Worm (Caenorhabditis elegans): ENCODE measurements around the gene F54D5.23.
A peak's percentile ranks its signal among the peaks of the same experiment; 100 is the strongest.

F54D5.23 gene

DNA sequence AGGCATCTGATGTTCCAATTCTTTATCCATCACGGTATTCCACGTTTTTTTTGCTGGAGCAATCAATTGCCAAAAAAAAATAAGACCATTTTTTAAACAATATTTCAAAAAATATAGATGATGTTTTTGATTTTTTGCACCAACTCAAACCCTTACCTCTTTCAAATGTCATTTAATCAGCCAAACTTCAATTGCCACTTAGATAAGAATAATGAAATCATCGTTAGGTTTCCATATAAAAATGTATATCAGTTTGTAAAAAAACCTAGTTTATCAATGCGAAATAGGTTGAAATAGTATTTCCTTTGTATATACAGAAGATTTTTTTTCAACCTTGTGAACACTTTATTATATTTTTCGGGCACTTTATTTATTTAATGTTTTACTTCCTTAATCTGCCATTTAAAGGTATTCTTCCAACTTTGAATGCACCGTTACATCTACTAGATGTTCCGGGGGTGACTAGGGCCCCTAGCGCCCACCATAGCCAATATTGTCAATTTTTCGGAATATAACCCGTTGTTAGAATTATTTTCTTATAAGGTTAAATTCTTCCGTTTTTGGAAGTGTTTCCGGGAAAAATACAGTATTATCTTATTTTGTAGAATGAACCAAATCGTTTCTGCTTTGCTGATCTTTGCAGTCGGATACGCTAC, at the start of gene F54D5.23, which contains the start of gene F54D5.4:
Gene F54D5.23 (minus strand): TSS at position 75 of the 656 bp plus-strand sequence.
Gene F54D5.4 (plus strand): TSS at position 606 of the 656 bp plus-strand sequence.
- TF ChIP-seq tra-4 (tag; optimal IDR thresholded peaks at IDR 0.05) (no peak), tbx-11 (GFP tag; IDR thresholded peaks at IDR 0.05) (no peak), ets-7 (tag; optimal IDR thresholded peaks at IDR 0.05) (no peak), hmg-4 (GFP tag; optimal IDR thresholded peaks at IDR 0.05) (no peak), F13C5.2 (tag; optimal IDR thresholded peaks at IDR 0.05) (no peak), flt-1 (GFP tag; IDR thresholded peaks at IDR 0.05) (no peak), ceh-36 (tag; optimal IDR thresholded peaks at IDR 0.05) (no peak), hnd-1 (tag; optimal IDR thresholded peaks at IDR 0.05) (no peak)

DNA sequence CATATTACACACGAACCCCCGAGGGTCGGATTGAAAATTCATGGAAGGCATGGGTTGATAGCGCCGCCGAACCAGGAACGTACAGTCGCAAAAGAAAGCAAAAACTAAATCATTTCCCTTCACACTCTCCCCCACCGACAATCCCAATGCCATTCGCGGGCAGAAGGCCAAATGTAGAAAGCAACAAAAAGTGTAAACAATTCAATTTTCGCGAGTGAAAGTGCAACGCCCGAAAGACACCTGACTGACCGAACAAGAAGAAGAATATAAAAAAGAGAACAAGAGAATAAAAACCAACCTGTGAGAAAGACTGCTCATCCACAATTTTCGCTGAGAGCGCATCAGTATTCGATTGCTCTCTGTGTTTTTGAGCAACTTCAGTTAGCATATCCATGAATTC, 48.6 kb upstream of the F54D5.23 start:
- no peak for TF ChIP-seq tbx-37 (GFP tag; conservative IDR thresholded peaks at IDR 0.05)
- no peak for TF ChIP-seq sea-1 (GFP tag; conservative IDR thresholded peaks at IDR 0.05)

DNA sequence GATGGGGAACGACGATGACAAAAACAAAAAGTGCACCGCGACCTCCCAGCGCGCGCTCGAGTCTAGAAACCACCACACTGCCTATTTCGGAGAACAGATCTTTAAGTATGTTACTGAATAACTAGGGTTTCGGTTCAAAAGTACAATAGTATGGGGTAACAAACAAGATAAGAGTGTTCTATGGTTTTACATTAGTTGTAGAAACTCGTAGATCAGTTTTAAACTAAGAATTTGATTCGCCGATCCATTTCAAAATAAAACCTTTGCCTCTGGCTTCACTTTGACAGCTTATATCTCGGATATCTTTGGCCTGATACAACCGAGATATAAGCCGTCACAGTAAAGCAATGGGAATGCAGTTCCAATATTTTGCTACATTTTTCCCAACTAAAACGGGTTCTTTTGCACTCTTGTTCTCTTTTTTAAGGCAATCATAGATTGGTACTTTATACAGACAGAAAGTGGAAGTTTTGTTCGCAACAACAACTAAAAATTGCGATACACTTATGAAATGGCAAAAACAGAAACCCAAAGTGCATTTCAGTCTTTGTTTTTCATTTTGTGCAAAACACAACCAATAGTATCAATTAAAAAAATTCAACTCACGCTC, 47.4 kb upstream of the F54D5.23 start:
- TF ChIP-seq scrt-1 (GFP tag; IDR thresholded peaks at IDR 0.05) (no peak), tbx-37 (GFP tag; conservative IDR thresholded peaks at IDR 0.05) (no peak), B0310.2 (tag; optimal IDR thresholded peaks at IDR 0.05) (no peak), pes-1 (GFP tag; IDR thresholded peaks at IDR 0.05) (no peak), ceh-36 (tag; optimal IDR thresholded peaks at IDR 0.05) (no peak), ets-7 (tag; optimal IDR thresholded peaks at IDR 0.05) (no peak), sea-1 (GFP tag; conservative IDR thresholded peaks at IDR 0.05) (no peak), F13C5.2 (tag; optimal IDR thresholded peaks at IDR 0.05) (no peak)

DNA sequence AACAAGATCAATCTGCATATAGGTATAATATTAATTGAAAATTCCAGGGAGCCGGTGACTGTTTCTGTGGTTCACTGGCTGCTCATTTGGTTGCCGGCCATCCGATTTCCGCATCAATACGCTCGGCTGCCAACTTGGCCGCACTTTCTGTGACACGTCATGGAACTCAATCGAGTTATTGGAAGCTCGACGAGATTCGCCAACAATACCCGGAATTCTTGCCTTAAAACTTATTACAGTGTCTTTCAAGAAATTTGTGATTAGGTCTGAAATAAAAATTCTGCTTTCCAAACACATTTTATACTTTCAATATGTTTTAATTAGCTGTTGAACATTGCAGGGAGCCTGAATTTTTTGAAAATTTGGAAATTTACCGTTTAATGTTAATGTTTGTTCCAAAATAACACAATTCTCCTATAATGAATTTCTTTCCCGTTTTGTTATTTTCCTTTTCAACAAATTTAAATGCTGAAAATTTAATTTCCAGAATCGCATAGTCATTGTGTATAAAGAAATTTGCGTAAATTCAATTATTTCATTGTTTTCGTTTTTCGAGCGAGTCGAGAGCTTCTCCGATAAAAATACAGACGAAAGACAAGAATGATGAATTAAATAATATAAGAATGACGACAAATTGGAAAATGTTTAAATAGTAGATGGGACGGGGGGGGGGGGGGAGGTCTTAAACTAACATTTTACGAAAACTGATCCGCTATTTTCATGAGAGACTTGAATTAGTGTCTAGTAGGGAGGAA, 45.2 kb upstream of the F54D5.23 start:
- TF ChIP-seq scrt-1 (GFP tag; IDR thresholded peaks at IDR 0.05) (no peak), pes-1 (GFP tag; IDR thresholded peaks at IDR 0.05) (no peak), ceh-36 (tag; optimal IDR thresholded peaks at IDR 0.05) (peak; percentile 9), ceh-13 (GFP tag; optimal IDR thresholded peaks at IDR 0.05) (no peak), ets-7 (tag; optimal IDR thresholded peaks at IDR 0.05) (no peak)

DNA sequence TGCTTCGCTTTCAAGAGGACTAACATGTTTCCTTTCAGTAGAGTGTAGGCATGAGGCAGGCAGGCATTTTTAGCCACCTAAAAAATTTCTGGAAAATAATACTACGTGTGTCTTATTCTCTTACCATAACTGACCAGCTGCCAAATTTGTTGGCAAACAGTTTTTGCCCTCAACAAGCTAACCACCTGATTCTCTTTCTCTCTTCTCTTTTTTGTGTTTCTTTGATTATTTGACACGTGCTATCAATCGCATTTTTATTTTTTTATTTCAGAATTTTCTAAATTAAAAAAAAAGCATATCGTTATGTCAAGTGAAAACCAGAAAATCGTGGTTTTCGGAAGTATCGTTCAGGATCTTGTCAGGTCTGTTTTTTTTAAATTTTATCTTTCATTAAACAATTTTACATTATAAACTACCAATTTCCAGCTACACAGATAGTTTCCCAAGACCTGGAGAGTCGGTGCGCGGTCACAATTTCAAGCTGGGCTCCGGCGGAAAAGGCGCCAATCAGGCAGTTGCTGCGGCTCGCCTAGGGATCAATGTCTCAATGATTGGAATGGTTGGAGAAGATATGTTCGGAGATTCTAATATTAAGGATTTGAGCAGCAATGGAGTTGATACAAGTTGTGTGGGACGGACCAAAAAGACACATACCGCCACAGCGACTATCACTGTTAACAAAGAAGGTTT, 43.1 kb upstream of the F54D5.23 start, which contains the start of gene F07A11.5:
Gene F07A11.5 (plus strand): TSS at position 267 of the 690 bp plus-strand sequence.
- TF ChIP-seq B0310.2 (tag; optimal IDR thresholded peaks at IDR 0.05) (no peak), ets-7 (tag; optimal IDR thresholded peaks at IDR 0.05) (no peak), scrt-1 (GFP tag; IDR thresholded peaks at IDR 0.05) (no peak), tbx-11 (GFP tag; IDR thresholded peaks at IDR 0.05) (no peak), aly-1 (tag; optimal IDR thresholded peaks at IDR 0.05) (no peak), tbx-37 (GFP tag; conservative IDR thresholded peaks at IDR 0.05) (no peak), tra-4 (tag; optimal IDR thresholded peaks at IDR 0.05) (no peak), hnd-1 (tag; optimal IDR thresholded peaks at IDR 0.05) (no peak), F13C5.2 (tag; optimal IDR thresholded peaks at IDR 0.05) (no peak), ama-1 (optimal IDR thresholded peaks at IDR 0.05) (no peak), hmbx-1 (tag; optimal IDR thresholded peaks at IDR 0.05) (no peak), sea-1 (GFP tag; conservative IDR thresholded peaks at IDR 0.05) (no peak), flt-1 (GFP tag; IDR thresholded peaks at IDR 0.05) (no peak), hmg-4 (GFP tag; optimal IDR thresholded peaks at IDR 0.05) (no peak), ceh-13 (GFP tag; optimal IDR thresholded peaks at IDR 0.05) (no peak), pes-1 (GFP tag; IDR thresholded peaks at IDR 0.05) (no peak), ceh-36 (tag; optimal IDR thresholded peaks at IDR 0.05) (no peak)

DNA sequence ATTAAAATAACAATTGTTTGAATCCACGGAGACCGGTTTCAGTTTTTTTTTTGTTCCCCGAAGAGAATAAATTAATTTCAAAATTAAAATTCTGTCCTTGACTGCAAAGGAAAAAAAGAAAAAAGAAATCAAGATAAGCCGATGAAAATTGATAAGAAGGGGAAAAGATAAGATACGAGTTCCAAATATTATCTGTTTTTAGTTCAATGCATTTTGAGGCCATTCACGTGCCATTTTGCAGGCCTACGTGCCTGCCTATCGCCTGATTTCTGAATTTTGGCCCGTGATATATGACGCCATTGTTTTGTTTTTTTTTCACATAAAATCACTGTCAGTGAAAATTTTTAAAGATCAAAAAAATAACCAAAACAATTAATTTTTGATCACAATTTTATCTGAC, 42.4 kb upstream of the F54D5.23 start:
- TF ChIP-seq B0310.2 (tag; optimal IDR thresholded peaks at IDR 0.05) (no peak), tbx-11 (GFP tag; IDR thresholded peaks at IDR 0.05) (no peak), ceh-13 (GFP tag; optimal IDR thresholded peaks at IDR 0.05) (no peak), tra-4 (tag; optimal IDR thresholded peaks at IDR 0.05) (no peak), sea-1 (GFP tag; conservative IDR thresholded peaks at IDR 0.05) (no peak), ceh-36 (tag; optimal IDR thresholded peaks at IDR 0.05) (no peak), ets-7 (tag; optimal IDR thresholded peaks at IDR 0.05) (no peak), hnd-1 (tag; optimal IDR thresholded peaks at IDR 0.05) (no peak), scrt-1 (GFP tag; IDR thresholded peaks at IDR 0.05) (no peak)

DNA sequence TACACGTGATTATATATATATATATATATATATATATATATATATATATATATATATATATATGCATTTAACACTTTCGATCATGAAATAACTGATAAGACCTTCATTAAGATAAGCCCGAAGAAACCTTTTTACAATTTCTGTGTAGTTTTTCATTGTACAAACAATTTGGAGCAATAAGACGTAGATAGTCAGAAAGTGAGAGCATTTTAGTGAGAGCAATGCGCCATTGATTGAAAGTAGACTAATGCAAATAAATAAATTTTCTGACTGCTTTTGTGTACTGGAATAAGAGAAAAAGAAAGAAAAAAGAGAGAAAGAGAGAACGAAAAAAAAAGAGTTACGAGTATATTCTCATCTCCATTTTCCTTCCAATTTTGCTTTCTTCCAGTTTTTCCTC, 35.5 kb upstream of the F54D5.23 start:
- no peak for TF ChIP-seq tbx-37 (GFP tag; conservative IDR thresholded peaks at IDR 0.05)
- TF ChIP-seq aly-1 (tag; optimal IDR thresholded peaks at IDR 0.05): no peak
- TF ChIP-seq tra-4 (tag; optimal IDR thresholded peaks at IDR 0.05): no peak
- TF ChIP-seq B0310.2 (tag; optimal IDR thresholded peaks at IDR 0.05): no peak
- no peak for TF ChIP-seq ceh-13 (GFP tag; optimal IDR thresholded peaks at IDR 0.05)
- no peak for TF ChIP-seq pes-1 (GFP tag; IDR thresholded peaks at IDR 0.05)
- TF ChIP-seq ama-1 (optimal IDR thresholded peaks at IDR 0.05): no peak
- no peak for TF ChIP-seq scrt-1 (GFP tag; IDR thresholded peaks at IDR 0.05)
